Fruit fly (Drosophila melanogaster): ENCODE measurements around the gene Rpn7.

Gene Rpn7

dm6 chr3R:22446493-22446892 lies 15.4 kb downstream of the Rpn7 start, which contains the start of gene CG12499:
TSS of gene CG12499 (minus strand) at chr3R:22446587.
- TF ChIP-seq kay (GFP tag; ENCODE audit: borderline replicate concordance) (peak; percentile 93), CG33017 (tag; optimal IDR thresholded peaks at IDR 0.05) (no peak), Mnt (GFP tag; optimal IDR thresholded peaks at IDR 0.05) (peak; percentile 93), bab1 (GFP tag; optimal IDR thresholded peaks at IDR 0.05) (peak; percentile 3)

dm6 chr3R:22438301-22438700 lies 23.6 kb downstream of the Rpn7 start:
- no peak for TF ChIP-seq cic (GFP tag; optimal IDR thresholded peaks at IDR 0.05)
- TF ChIP-seq CG7101 (tag; optimal IDR thresholded peaks at IDR 0.05): no peak
- TF ChIP-seq Clk (GFP tag; optimal IDR thresholded peaks at IDR 0.05): no peak

dm6 chr3R:22436050-22436449 lies 25.8 kb downstream of the Rpn7 start, which contains the start of gene CG13847:
TSS of gene CG13847 (minus strand) at chr3R:22436150.
- no peak for TF ChIP-seq CG7045 (GFP tag; optimal IDR thresholded peaks at IDR 0.05)
- no peak for TF ChIP-seq Hr96 (GFP tag; optimal IDR thresholded peaks at IDR 0.05)
- TF ChIP-seq pad (GFP tag; optimal IDR thresholded peaks at IDR 0.05): no peak
- no peak for TF ChIP-seq Mnt (GFP tag; optimal IDR thresholded peaks at IDR 0.05)
- no peak for TF ChIP-seq CG7101 (tag; optimal IDR thresholded peaks at IDR 0.05)
- TF ChIP-seq CG12768 (GFP tag; optimal IDR thresholded peaks at IDR 0.05): no peak
- no peak for TF ChIP-seq CG14711 (tag; optimal IDR thresholded peaks at IDR 0.05)
- TF ChIP-seq ovo (GFP tag; optimal IDR thresholded peaks at IDR 0.05): no peak

DNA sequence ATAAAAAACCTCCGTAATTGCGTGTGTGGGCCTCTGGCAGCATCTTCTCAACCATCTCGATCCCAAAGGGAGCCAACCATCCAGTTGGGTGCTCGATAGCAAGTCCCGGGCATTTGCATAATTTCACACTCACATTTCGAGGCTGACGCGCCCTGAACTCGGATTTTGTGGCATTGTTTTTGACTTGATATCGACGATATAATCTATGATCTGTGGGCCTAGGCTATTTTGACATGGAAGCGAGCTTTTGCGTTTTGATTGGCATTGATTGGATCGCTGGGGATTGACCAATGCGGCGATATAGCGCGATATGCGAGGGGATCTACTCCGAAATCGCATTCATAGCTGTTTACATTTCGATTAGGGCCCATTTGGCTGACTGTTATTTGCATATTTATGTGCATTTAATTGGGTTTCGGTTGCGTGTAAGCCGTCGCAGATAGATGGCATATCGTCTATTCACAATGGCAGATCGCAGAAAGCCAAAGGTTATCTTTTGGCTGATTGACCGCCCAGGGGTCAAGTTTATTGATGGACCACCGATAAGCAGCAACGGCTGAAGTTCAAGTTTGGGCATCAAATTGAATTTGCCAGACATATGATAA lies 29.6 kb downstream of the Rpn7 start:
- TF ChIP-seq CG14711 (tag; optimal IDR thresholded peaks at IDR 0.05) (no peak), ovo (GFP tag; optimal IDR thresholded peaks at IDR 0.05) (no peak), CG7045 (GFP tag; optimal IDR thresholded peaks at IDR 0.05) (no peak)

- TF ChIP-seq CG5204 (GFP tag; optimal IDR thresholded peaks at IDR 0.05) (no peak), pad (GFP tag; optimal IDR thresholded peaks at IDR 0.05) (no peak), cic (GFP tag; optimal IDR thresholded peaks at IDR 0.05) (peak; percentile 67), Mnt (GFP tag; optimal IDR thresholded peaks at IDR 0.05) (peak; percentile 60), CG7045 (GFP tag; optimal IDR thresholded peaks at IDR 0.05) (no peak), bab1 (GFP tag; optimal IDR thresholded peaks at IDR 0.05) (peak; percentile 8), CG12768 (GFP tag; optimal IDR thresholded peaks at IDR 0.05) (no peak), Hr96 (GFP tag; optimal IDR thresholded peaks at IDR 0.05) (no peak), tj (GFP tag; optimal IDR thresholded peaks at IDR 0.05) (peak; percentile 97), CG1620 (GFP tag; optimal IDR thresholded peaks at IDR 0.05) (no peak)
Observed at dm6 chr3R:22424602-22425190, 37.2 kb downstream of the Rpn7 start, which contains the start of gene pinta. TSS of gene pinta (minus strand) at chr3R:22424929.

DNA sequence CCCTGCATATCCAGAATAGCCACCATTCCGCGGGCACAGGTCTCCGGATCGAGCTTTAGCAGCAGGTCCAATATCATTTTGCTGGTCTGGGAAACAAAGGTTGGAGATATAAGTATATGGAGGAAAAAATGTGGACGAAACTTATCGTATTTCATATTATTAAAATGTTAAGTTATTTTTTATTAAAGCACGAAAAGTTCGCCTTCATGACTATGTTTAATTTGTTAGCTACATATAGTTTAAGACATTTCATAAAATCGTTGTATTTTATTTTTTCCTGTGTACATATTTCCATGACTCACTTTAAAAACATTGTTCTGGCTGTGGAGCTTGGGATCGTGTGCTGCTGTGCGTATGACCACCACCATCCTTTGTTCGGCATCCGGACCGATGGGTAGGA lies 37.9 kb downstream of the Rpn7 start:
- TF ChIP-seq CG7101 (tag; optimal IDR thresholded peaks at IDR 0.05) (no peak), tj (GFP tag; optimal IDR thresholded peaks at IDR 0.05) (no peak), ovo (GFP tag; optimal IDR thresholded peaks at IDR 0.05) (no peak), toe (GFP tag; optimal IDR thresholded peaks at IDR 0.05) (no peak), CG1620 (GFP tag; optimal IDR thresholded peaks at IDR 0.05) (no peak)

DNA sequence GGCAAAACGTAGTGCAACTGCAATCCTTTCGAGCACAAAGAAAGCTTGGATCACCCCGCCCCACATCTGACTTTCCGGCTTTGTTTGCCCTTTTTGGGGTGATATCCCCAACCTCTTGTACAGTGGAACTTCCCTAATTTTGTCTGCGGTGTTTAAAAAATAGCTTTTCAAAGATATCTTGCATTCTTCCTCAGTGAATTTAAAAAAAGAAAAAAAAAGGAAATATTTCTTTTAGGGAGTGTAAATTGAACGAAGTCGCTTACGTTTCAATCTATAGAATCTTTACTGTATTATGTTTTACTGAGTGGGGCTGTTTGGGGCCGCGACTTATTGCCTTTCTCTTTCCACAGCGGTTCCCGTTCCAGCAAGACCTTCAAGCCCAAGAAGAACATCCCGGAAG lies 40.2 kb downstream of the Rpn7 start:
- TF ChIP-seq CG7045 (GFP tag; optimal IDR thresholded peaks at IDR 0.05) (peak; percentile 6), CG33017 (tag; optimal IDR thresholded peaks at IDR 0.05) (peak; percentile 54), pad (GFP tag; optimal IDR thresholded peaks at IDR 0.05) (peak; percentile 2), Mnt (GFP tag; optimal IDR thresholded peaks at IDR 0.05) (no peak), bab1 (GFP tag; optimal IDR thresholded peaks at IDR 0.05) (peak; percentile 90), ovo (GFP tag; optimal IDR thresholded peaks at IDR 0.05) (no peak), CG14711 (tag; optimal IDR thresholded peaks at IDR 0.05) (peak; percentile 56), Hr96 (GFP tag; optimal IDR thresholded peaks at IDR 0.05) (peak; percentile 23), toe (GFP tag; optimal IDR thresholded peaks at IDR 0.05) (no peak), CG7101 (tag; optimal IDR thresholded peaks at IDR 0.05) (peak; percentile 69)

DNA sequence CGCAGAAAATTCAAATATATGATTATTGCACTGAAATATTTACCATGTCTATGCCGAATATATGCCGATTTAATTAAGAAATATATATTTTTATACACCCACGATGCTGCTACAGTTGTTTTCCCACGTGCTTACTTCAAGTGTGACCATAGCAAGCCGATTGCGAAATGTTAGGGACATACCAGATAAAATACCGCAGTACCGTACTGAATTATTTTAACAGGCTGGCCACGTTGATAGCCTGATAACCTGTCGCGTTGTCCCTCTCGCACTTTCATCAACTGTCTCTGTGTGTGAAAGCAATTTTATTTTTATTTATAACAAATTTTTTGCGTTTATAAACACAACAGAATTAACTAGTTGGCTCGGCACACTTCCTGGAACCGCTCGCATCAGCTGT lies 40.9 kb downstream of the Rpn7 start, which contains the start of the genes Nop56 and mats:
TSS of gene Nop56 (minus strand) at position 158 of the 400 bp plus-strand sequence.
TSS of gene mats (plus strand) at position 251 of the 400 bp plus-strand sequence.
- TF ChIP-seq CG11617 (GFP tag; optimal IDR thresholded peaks at IDR 0.05) (peak; percentile 6), pad (GFP tag; optimal IDR thresholded peaks at IDR 0.05) (peak; percentile 27), Clk (GFP tag; optimal IDR thresholded peaks at IDR 0.05) (no peak), Mnt (GFP tag; optimal IDR thresholded peaks at IDR 0.05) (peak; percentile 100), Crg-1 (GFP tag; optimal IDR thresholded peaks at IDR 0.05) (no peak), Hr96 (GFP tag; optimal IDR thresholded peaks at IDR 0.05) (no peak), tj (GFP tag; optimal IDR thresholded peaks at IDR 0.05) (no peak), CG5204 (GFP tag; optimal IDR thresholded peaks at IDR 0.05) (no peak), CG14711 (tag; optimal IDR thresholded peaks at IDR 0.05) (peak; percentile 19), CG7045 (GFP tag; optimal IDR thresholded peaks at IDR 0.05) (no peak), CG1620 (GFP tag; optimal IDR thresholded peaks at IDR 0.05) (no peak), kay (GFP tag; ENCODE audit: borderline replicate concordance) (peak; percentile 88), toe (GFP tag; optimal IDR thresholded peaks at IDR 0.05) (no peak), cnc (optimal IDR thresholded peaks at IDR 0.05) (no peak), ovo (GFP tag; optimal IDR thresholded peaks at IDR 0.05) (no peak), CG12768 (GFP tag; optimal IDR thresholded peaks at IDR 0.05) (no peak), cic (GFP tag; optimal IDR thresholded peaks at IDR 0.05) (peak; percentile 27), CG7101 (tag; optimal IDR thresholded peaks at IDR 0.05) (peak; percentile 45), bab1 (GFP tag; optimal IDR thresholded peaks at IDR 0.05) (peak; percentile 67), CG33017 (tag; optimal IDR thresholded peaks at IDR 0.05) (no peak)

All from whole organism, adult.